Fruit fly (Drosophila melanogaster) whole organism, pupa: ENCODE results near the gene CG1368.

Experiments used
- CG34367 ChIP-seq: fragments of 200-800 bp; sonication (Bioruptor generic); optimal IDR thresholded peaks from 2 replicates; lab custom pipeline; 2018; ENCODE audit warnings: missing biosample characterization, mild to moderate bottlenecking, missing genetic modification characterization
- CG4496 ChIP-seq: fragments of 200-800 bp; sonication (Bioruptor generic); IDR thresholded peaks from 3 replicates; pipeline ENCODE4 v1.3.6; 2022; ENCODE audit warnings: missing biosample characterization, missing genetic modification characterization
- CG8301 ChIP-seq: fragments of 200-800 bp; sonication (Bioruptor generic); optimal IDR thresholded peaks from 2 replicates; lab custom pipeline; 2018; ENCODE audit warnings: missing biosample characterization, mild to moderate bottlenecking, missing genetic modification characterization
- Pif1B ChIP-seq: fragments of 200-800 bp; sonication (Bioruptor generic); optimal IDR thresholded peaks from 3 replicates; lab custom pipeline; 2016; ENCODE audit warnings: missing biosample characterization, missing genetic modification characterization

DNA sequence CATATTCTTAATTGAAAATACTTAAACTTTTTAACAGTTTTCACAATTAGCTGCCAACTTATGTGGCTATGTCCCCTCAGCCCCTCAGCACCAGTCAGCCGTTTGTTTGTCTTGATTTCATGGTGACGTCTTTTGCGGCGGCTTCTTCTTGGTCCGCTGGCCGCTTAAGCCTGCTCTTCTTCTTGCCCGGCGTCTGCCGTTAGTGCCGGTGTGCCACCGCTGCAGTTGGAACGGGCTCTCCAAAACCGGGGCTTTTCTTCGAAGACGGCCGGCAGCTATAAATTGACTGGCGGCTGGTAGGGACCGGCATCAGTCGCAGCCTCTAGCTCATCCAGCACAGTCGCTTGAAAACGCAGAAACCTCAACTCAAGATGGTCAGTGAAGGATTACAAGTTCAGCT lies at the start of gene CG1368:
- TF ChIP-seq CG8301 (tag; lab: Kevin White, UChicago), result no peak
- TF ChIP-seq Pif1B (GFP tag; lab: Kevin White, UChicago), result no peak
- no peak for TF ChIP-seq CG4496
- no peak for TF ChIP-seq CG34367
